Fruit fly (Drosophila melanogaster) whole organism, embryonic: ENCODE measurements around the gene CG13053.

Experiments used
- Aef1 ChIP-seq: fragments of 200-800 bp; sonication (Bioruptor generic); IDR thresholded peaks from 3 replicates; pipeline ENCODE4 v1.3.6; 2022; ENCODE audit warnings: missing biosample characterization, missing genetic modification characterization
- CG10321 ChIP-seq: fragments of 200-800 bp; sonication (Bioruptor generic); IDR thresholded peaks from 2 replicates; pipeline ENCODE4 v1.3.6; 2022; ENCODE audit warnings: missing biosample characterization, missing genetic modification characterization
- CG11504 ChIP-seq: fragments of 200-800 bp; sonication (Bioruptor generic); optimal IDR thresholded peaks from 3 replicates; lab custom pipeline; 2019; ENCODE audit warnings: missing biosample characterization, mild to moderate bottlenecking, missing genetic modification characterization, moderate library complexity
- CG12071 ChIP-seq: fragments of 200-800 bp; sonication (Bioruptor generic); optimal IDR thresholded peaks from 3 replicates; lab custom pipeline; 2018; ENCODE audit warnings: missing biosample characterization, mild to moderate bottlenecking, missing genetic modification characterization
- CG13287 ChIP-seq: fragments of 200-800 bp; sonication (Bioruptor generic); IDR thresholded peaks from 2 replicates; pipeline ENCODE4 v1.3.6; 2022; ENCODE audit warnings: missing biosample characterization, missing genetic modification characterization; ENCODE audit not compliant: partially characterized antibody
- CG13424 ChIP-seq: fragments of 200-800 bp; sonication (Bioruptor generic); optimal IDR thresholded peaks from 2 replicates; lab custom pipeline; 2019; ENCODE audit warnings: missing biosample characterization, mild to moderate bottlenecking, missing genetic modification characterization, moderate library complexity
- CG15269 ChIP-seq: fragments of 200-800 bp; sonication (Bioruptor generic); optimal IDR thresholded peaks from 2 replicates; lab custom pipeline; 2018; ENCODE audit warnings: missing biosample characterization, mild to moderate bottlenecking, missing genetic modification characterization, moderate library complexity
- CG1529 ChIP-seq: fragments of 200-800 bp; sonication (Bioruptor generic); optimal IDR thresholded peaks from 3 replicates; lab custom pipeline; 2018; ENCODE audit warnings: missing biosample characterization, missing genetic modification characterization
- CG17359 ChIP-seq: fragments of 200-800 bp; sonication (Bioruptor generic); optimal IDR thresholded peaks from 3 replicates; lab custom pipeline; 2018; ENCODE audit warnings: missing biosample characterization, mild to moderate bottlenecking, missing genetic modification characterization, moderate library complexity
- CG18599 ChIP-seq: fragments of 200-800 bp; sonication (Bioruptor generic); optimal IDR thresholded peaks from 3 replicates; lab custom pipeline; 2017; ENCODE audit warnings: missing biosample characterization, missing genetic modification characterization, mild to moderate bottlenecking, moderate library complexity, missing genetic modification reagents
- CG30403 ChIP-seq: fragments of 200-800 bp; sonication (Bioruptor generic); optimal IDR thresholded peaks from 3 replicates; lab custom pipeline; 2016; ENCODE audit warnings: missing biosample characterization, missing genetic modification characterization
- CG31441 ChIP-seq: fragments of 200-800 bp; sonication (Bioruptor generic); IDR thresholded peaks from 2 replicates; pipeline ENCODE4 v1.3.6; 2022; ENCODE audit warnings: missing biosample characterization, missing genetic modification characterization
- CG42726 ChIP-seq: fragments of 200-800 bp; sonication (Bioruptor generic); IDR thresholded peaks from 2 replicates; pipeline ENCODE4 v1.3.6; 2022; ENCODE audit warnings: missing biosample characterization, missing genetic modification characterization; ENCODE audit not compliant: partially characterized antibody
- CG4404 ChIP-seq: fragments of 200-800 bp; sonication (Bioruptor generic); IDR thresholded peaks from 2 replicates; pipeline ENCODE4 v1.3.6; 2022; ENCODE audit warnings: missing biosample characterization, missing genetic modification characterization
- CG6791 ChIP-seq: fragments of 200-800 bp; sonication (Bioruptor generic); IDR thresholded peaks from 3 replicates; pipeline ENCODE4 v1.3.6; 2022; ENCODE audit warnings: missing biosample characterization, missing genetic modification characterization; ENCODE audit not compliant: partially characterized antibody
- CG7357 ChIP-seq: fragments of 200-800 bp; sonication (Bioruptor generic); IDR thresholded peaks from 3 replicates; pipeline ENCODE4 v1.3.6; 2022; ENCODE audit warnings: missing biosample characterization, missing genetic modification characterization
- CG8290 ChIP-seq, 3 experiments: fragments of 200-800 bp; sonication (Bioruptor generic); optimal IDR thresholded peaks; 2 replicates each; lab custom pipeline; 2016 to 2019; ENCODE audit warnings: missing biosample characterization in 3 of 3, missing genetic modification characterization in 3 of 3, mild to moderate bottlenecking in 2 of 3, moderate library complexity in 1 of 3
- CG8388 ChIP-seq: fragments of 200-800 bp; sonication (Bioruptor generic); optimal IDR thresholded peaks from 2 replicates; lab custom pipeline; 2019; ENCODE audit warnings: missing biosample characterization, mild to moderate bottlenecking, missing genetic modification characterization, moderate library complexity
- D19A ChIP-seq: fragments of 200-800 bp; optimal IDR thresholded peaks from 3 replicates; lab custom pipeline; 2019; ENCODE audit warnings: missing biosample characterization, mild to moderate bottlenecking, missing genetic modification characterization, moderate library complexity
- E2f2 ChIP-seq: fragments of 200-800 bp; sonication (Bioruptor generic); IDR thresholded peaks from 2 replicates; pipeline ENCODE4 v1.3.6; 2022; ENCODE audit warnings: missing biosample characterization, missing genetic modification characterization
- Ets65A ChIP-seq: fragments of 200-800 bp; sonication (Bioruptor generic); peaks from one replicate; lab custom pipeline; 2016; ENCODE audit warnings: missing biosample characterization, missing genetic modification characterization
- GATAe ChIP-seq: fragments of 200-800 bp; sonication (Bioruptor generic); conservative IDR thresholded peaks from 2 replicates; pipeline ENCODE4 v1.3.6; 2022; ENCODE audit warnings: missing biosample characterization, missing genetic modification characterization
- Med ChIP-seq: fragments of 200-800 bp; sonication (Bioruptor generic); peaks from one replicate; lab custom pipeline; 2016; ENCODE audit warnings: missing biosample characterization, missing genetic modification characterization, mild to moderate bottlenecking, inconsistent platforms, moderate library complexity
- Myb ChIP-seq: fragments of 200-800 bp; sonication (Bioruptor generic); optimal IDR thresholded peaks from 2 replicates; lab custom pipeline; 2016; ENCODE audit warnings: missing biosample characterization, missing genetic modification characterization
- NK7.1 ChIP-seq: fragments of 200-800 bp; sonication (Bioruptor generic); optimal IDR thresholded peaks from 3 replicates; lab custom pipeline; 2016; ENCODE audit warnings: missing biosample characterization, missing genetic modification characterization
- Oli ChIP-seq: fragments of 200-800 bp; sonication (Bioruptor generic); optimal IDR thresholded peaks from 2 replicates; lab custom pipeline; 2018; ENCODE audit warnings: missing biosample characterization, mild to moderate bottlenecking, missing genetic modification characterization, moderate library complexity
- Ravus ChIP-seq: fragments of 200-800 bp; sonication (Bioruptor generic); IDR thresholded peaks from 2 replicates; pipeline ENCODE4 v1.3.6; 2022; ENCODE audit warnings: missing biosample characterization, missing genetic modification characterization
- Ssrp ChIP-seq: fragments of 200-800 bp; sonication (Bioruptor generic); optimal IDR thresholded peaks from 2 replicates; lab custom pipeline; 2018; ENCODE audit warnings: missing biosample characterization, mild to moderate bottlenecking, missing genetic modification characterization, moderate library complexity
- Usf ChIP-seq: fragments of 200-800 bp; sonication (Bioruptor generic); optimal IDR thresholded peaks from 2 replicates; lab custom pipeline; 2017; ENCODE audit warnings: missing genotype, missing biosample characterization, missing genetic modification characterization
- Xbp1 ChIP-seq: fragments of 200-800 bp; sonication (Bioruptor generic); optimal IDR thresholded peaks from 3 replicates; lab custom pipeline; 2016; ENCODE audit warnings: missing biosample characterization, mild to moderate bottlenecking, missing genetic modification characterization
- abd-A ChIP-seq: fragments of 200-800 bp; sonication (Bioruptor generic); optimal IDR thresholded peaks from 3 replicates; lab custom pipeline; 2019; ENCODE audit warnings: missing biosample characterization, mild to moderate bottlenecking, missing genetic modification characterization, moderate library complexity
- bsh ChIP-seq, 2 experiments: fragments of 200-800 bp; sonication (Bioruptor generic); optimal IDR thresholded peaks; 2 replicates each; lab custom pipeline; 2017 to 2018; ENCODE audit warnings: mild to moderate bottlenecking in 2 of 2, missing biosample characterization in 2 of 2, missing genetic modification characterization in 2 of 2, moderate library complexity in 1 of 2
- crc ChIP-seq: fragments of 200-800 bp; sonication (Bioruptor generic); optimal IDR thresholded peaks from 2 replicates; lab custom pipeline; 2016; ENCODE audit warnings: missing biosample characterization, missing genetic modification characterization
- cwo ChIP-seq: fragments of 200-800 bp; sonication (Bioruptor generic); optimal IDR thresholded peaks from 3 replicates; lab custom pipeline; 2017; ENCODE audit warnings: missing biosample characterization, missing genetic modification characterization, mild to moderate bottlenecking, moderate library complexity, missing genetic modification reagents
- dmrt99B ChIP-seq: fragments of 200-800 bp; sonication (Bioruptor generic); optimal IDR thresholded peaks from 2 replicates; lab custom pipeline; 2018; ENCODE audit warnings: missing biosample characterization, mild to moderate bottlenecking, missing genetic modification characterization, moderate library complexity
- dpn ChIP-seq, 2 experiments: fragments of 200-800 bp; sonication (Bioruptor generic); optimal IDR thresholded peaks; 3 replicates each; lab custom pipeline; 2016; ENCODE audit warnings: missing biosample characterization in 2 of 2, missing genetic modification characterization in 2 of 2
- esg ChIP-seq: fragments of 200-800 bp; sonication (Bioruptor generic); conservative IDR thresholded peaks from 2 replicates; pipeline ENCODE4 v1.3.6; 2022; ENCODE audit warnings: missing biosample characterization, missing genetic modification characterization
- gcm ChIP-seq: fragments of 200-800 bp; sonication (Bioruptor generic); optimal IDR thresholded peaks from 2 replicates; lab custom pipeline; 2019; ENCODE audit warnings: missing biosample characterization, mild to moderate bottlenecking, missing genetic modification characterization, moderate library complexity
- grau ChIP-seq: fragments of 200-800 bp; optimal IDR thresholded peaks from 3 replicates; lab custom pipeline; 2019; ENCODE audit warnings: missing biosample characterization, mild to moderate bottlenecking, missing genetic modification characterization, moderate library complexity
- jumu ChIP-seq: fragments of 200-800 bp; sonication (Bioruptor generic); optimal IDR thresholded peaks from 3 replicates; lab custom pipeline; 2016; ENCODE audit warnings: missing biosample characterization, missing genetic modification characterization
- row ChIP-seq: fragments of 200-800 bp; sonication (Bioruptor generic); IDR thresholded peaks from 3 replicates; pipeline ENCODE4 v1.3.6; 2022; ENCODE audit warnings: missing biosample characterization, missing genetic modification characterization
- sd ChIP-seq: fragments of 200-800 bp; sonication (Bioruptor generic); optimal IDR thresholded peaks from 3 replicates; lab custom pipeline; 2018; ENCODE audit warnings: missing biosample characterization, mild to moderate bottlenecking, missing genetic modification characterization, moderate library complexity
- so ChIP-seq: fragments of 200-800 bp; sonication (Bioruptor generic); IDR thresholded peaks from 3 replicates; pipeline ENCODE4 v1.3.6; 2022; ENCODE audit warnings: missing biosample characterization, missing genetic modification characterization
- stc ChIP-seq: fragments of 200-800 bp; sonication (Bioruptor generic); IDR thresholded peaks from 2 replicates; pipeline ENCODE4 v1.3.6; 2022; ENCODE audit warnings: missing biosample characterization, missing genetic modification characterization
- tap ChIP-seq: fragments of 200-800 bp; optimal IDR thresholded peaks from 3 replicates; lab custom pipeline; 2019; ENCODE audit warnings: missing biosample characterization, mild to moderate bottlenecking, missing genetic modification characterization, moderate library complexity
- tgo ChIP-seq: fragments of 200-800 bp; sonication (Bioruptor generic); IDR thresholded peaks from 3 replicates; pipeline ENCODE4 v1.3.6; 2022; ENCODE audit warnings: missing biosample characterization, missing genetic modification characterization
- unpg ChIP-seq: fragments of 200-800 bp; sonication (Bioruptor generic); optimal IDR thresholded peaks from 3 replicates; lab custom pipeline; 2018; ENCODE audit warnings: missing biosample characterization, mild to moderate bottlenecking, missing genetic modification characterization, moderate library complexity
- vfl ChIP-seq: fragments of 200-800 bp; sonication (Bioruptor generic); optimal IDR thresholded peaks from 2 replicates; lab custom pipeline; 2016; ENCODE audit warnings: missing biosample characterization, missing genetic modification characterization
- vnd ChIP-seq: fragments of 200-800 bp; sonication (Bioruptor generic); IDR thresholded peaks from 3 replicates; pipeline ENCODE4 v1.3.6; 2022; ENCODE audit warnings: missing biosample characterization, missing genetic modification characterization; ENCODE audit not compliant: partially characterized antibody

CG13053 gene

DNA sequence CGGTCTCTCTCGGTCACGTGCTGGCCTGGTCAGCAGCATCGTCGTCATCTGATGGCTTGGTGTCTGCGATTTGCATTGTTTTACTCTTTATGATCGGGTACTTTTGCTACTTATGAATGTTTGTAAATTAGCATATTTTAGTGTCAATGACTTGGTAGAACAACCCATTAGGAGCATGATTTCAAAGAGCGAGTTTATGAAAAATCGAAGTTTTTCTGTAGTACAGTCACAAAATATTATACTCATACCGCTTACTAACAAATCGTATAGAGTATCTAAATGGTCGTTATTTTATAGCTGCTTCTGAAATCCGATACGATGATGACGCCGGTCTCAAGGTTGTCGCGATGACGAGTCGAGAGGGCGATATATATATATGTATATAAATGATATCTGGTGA is 26.7 kb upstream of the CG13053 start (continued):
- TF ChIP-seq jumu (GFP tag; lab: Kevin White, UChicago) (peak; percentile 3), Med (peak; percentile 79), bsh (GFP tag; optimal IDR thresholded peaks at IDR 0.05; lab: Kevin White, UChicago) (peak; percentile 12 to 16), CG42726 (GFP tag; lab: Robert Waterston, UW) (no peak), GATAe (no peak), tap (tag; lab: Kevin White, UChicago) (peak; percentile 40), CG11504 (tag; lab: Kevin White, UChicago) (peak; percentile 68), E2f2 (GFP tag; lab: Robert Waterston, UW) (0 out of 2 replicates have a peak, but pooled peaks have one; percentile 27), Aef1 (0 out of 3 replicates have a peak, but pooled peaks have one; percentile 10), CG6791 (GFP tag; lab: Robert Waterston, UW) (no peak), CG30403 (GFP tag; lab: Kevin White, UChicago) (peak; percentile 20), Myb (GFP tag; lab: Kevin White, UChicago) (no peak), so (GFP tag; lab: Robert Waterston, UW) (peak; percentile 45; the same call in 1 of the 3 replicates), crc (GFP tag; lab: Kevin White, UChicago) (no peak), tgo (GFP tag; lab: Robert Waterston, UW) (peak; percentile 35; the same call in 2 of the 3 replicates), stc (no peak), Oli (tag; lab: Kevin White, UChicago) (peak; percentile 44), CG8290 (GFP tag; optimal IDR thresholded peaks at IDR 0.05; lab: Kevin White, UChicago) (no peak), CG8290 (tag; optimal IDR thresholded peaks at IDR 0.05; lab: Kevin White, UChicago) (peak in 1 of 2 experiments; percentile 46), esg (GFP tag; lab: Robert Waterston, UW) (peak; percentile 27; the same call in 1 of the 2 replicates), CG31441 (GFP tag; lab: Robert Waterston, UW) (0 out of 2 replicates have a peak, but pooled peaks have one; percentile 29), CG8388 (GFP tag; lab: Kevin White, UChicago) (no peak), Usf (no peak), CG18599 (no peak), Ravus (GFP tag; lab: Robert Waterston, UW) (no peak), cwo (GFP tag; lab: Kevin White, UChicago) (peak; percentile 79), abd-A (peak; percentile 21), sd (peak; percentile 22), grau (tag; lab: Kevin White, UChicago) (peak; percentile 35), dmrt99B (tag; lab: Kevin White, UChicago) (peak; percentile 67), CG4404 (GFP tag; lab: Robert Waterston, UW) (no peak), D19A (tag; lab: Kevin White, UChicago) (peak; percentile 45), CG13287 (GFP tag; lab: Robert Waterston, UW) (no peak), CG15269 (tag; lab: Kevin White, UChicago) (peak; percentile 64), CG13424 (peak; percentile 54), CG12071 (GFP tag; lab: Kevin White, UChicago) (peak; percentile 31), vnd (GFP tag; lab: Robert Waterston, UW) (no peak), row (GFP tag; lab: Robert Waterston, UW) (peak; percentile 66), Xbp1 (GFP tag; lab: Kevin White, UChicago) (peak; percentile 10), CG10321 (no peak), Ets65A (GFP tag; lab: Kevin White, UChicago) (peak; percentile 29), CG7357 (GFP tag; lab: Robert Waterston, UW) (0 out of 3 replicates have a peak, but pooled peaks have one; percentile 32), CG1529 (GFP tag; lab: Kevin White, UChicago) (no peak), Ssrp (no peak), dpn (GFP tag; optimal IDR thresholded peaks at IDR 0.05; lab: Kevin White, UChicago) (peak in 1 of 2 experiments; percentile 1), NK7.1 (GFP tag; lab: Kevin White, UChicago) (no peak), CG17359 (tag; lab: Kevin White, UChicago) (peak; percentile 31), vfl (GFP tag; lab: Kevin White, UChicago) (no peak), unpg (GFP tag; lab: Kevin White, UChicago) (peak; percentile 52), gcm (GFP tag; lab: Kevin White, UChicago) (peak; percentile 9)
